Fruit fly (Drosophila melanogaster): ENCODE data around the gene CG1316.

CG1316 gene

dm6 chr3L:4262384-4262783 lies 21.3 kb upstream of the CG1316 start, which contains the start of the genes CG11586 and VhaM9.7-a (continued):
- TF ChIP-seq CG13775 (GFP tag; optimal IDR thresholded peaks at IDR 0.05) (peak; percentile 49), D19A (tag; optimal IDR thresholded peaks at IDR 0.05) (peak; percentile 23), dmrt11E (tag; optimal IDR thresholded peaks at IDR 0.05) (peak; percentile 8), CG14710 (tag; optimal IDR thresholded peaks at IDR 0.05) (peak; percentile 76), Myb (GFP tag; optimal IDR thresholded peaks at IDR 0.05) (peak; percentile 68), sug (tag; optimal IDR thresholded peaks at IDR 0.05) (peak; percentile 15), Bgb (GFP tag; IDR thresholded peaks at IDR 0.05; ENCODE audit: partially characterized antibody) (peak; percentile 63), CG13894 (tag; optimal IDR thresholded peaks at IDR 0.05) (no peak), stwl (tag; optimal IDR thresholded peaks at IDR 0.05) (peak; percentile 87), lilli (GFP tag; optimal IDR thresholded peaks at IDR 0.05) (peak; percentile 36), dpn (GFP tag; optimal IDR thresholded peaks at IDR 0.05) (peak in 1 of 2 experiments; percentile 14), knrl (GFP tag; IDR thresholded peaks at IDR 0.05; ENCODE audit: partially characterized antibody) (peak; percentile 69), CG18764 (GFP tag; optimal IDR thresholded peaks at IDR 0.05) (peak; percentile 2), Elba2 (GFP tag; optimal IDR thresholded peaks at IDR 0.05) (no peak), sc (optimal IDR thresholded peaks at IDR 0.05) (no peak), sc (GFP tag; optimal IDR thresholded peaks at IDR 0.05) (no peak), CG7928 (GFP tag; optimal IDR thresholded peaks at IDR 0.05) (peak; percentile 21), Jarid2 (GFP tag; optimal IDR thresholded peaks at IDR 0.05) (no peak), CG2678 (tag; optimal IDR thresholded peaks at IDR 0.05) (no peak), dysf (GFP tag; IDR thresholded peaks at IDR 0.05) (no peak), caup (GFP tag; optimal IDR thresholded peaks at IDR 0.05; ENCODE audit: severe bottlenecking) (no peak), Fer1 (GFP tag; optimal IDR thresholded peaks at IDR 0.05) (peak; percentile 10), Ets65A (GFP tag) (peak; percentile 82), Hr3 (GFP tag; optimal IDR thresholded peaks at IDR 0.05) (peak; percentile 8), CG34224 (GFP tag; IDR thresholded peaks at IDR 0.05; ENCODE audit: partially characterized antibody) (peak; percentile 71), CG31441 (GFP tag; IDR thresholded peaks at IDR 0.05) (0 out of 2 replicates have a peak, but pooled peaks have one; percentile 22), CG2712 (tag; optimal IDR thresholded peaks at IDR 0.05) (peak; percentile 40), CG11398 (GFP tag; optimal IDR thresholded peaks at IDR 0.05) (no peak), lbe (GFP tag; optimal IDR thresholded peaks at IDR 0.05) (peak; percentile 53), slbo (GFP tag; IDR thresholded peaks at IDR 0.05) (no peak), CG13624 (GFP tag; optimal IDR thresholded peaks at IDR 0.05) (peak; percentile 41), gem (tag; optimal IDR thresholded peaks at IDR 0.05) (peak; percentile 49), nerfin-2 (GFP tag; IDR thresholded peaks at IDR 0.05; ENCODE audit: partially characterized antibody) (no peak; the same call in 1 of the 2 replicates), CoRest (tag; optimal IDR thresholded peaks at IDR 0.05) (peak; percentile 36), CG14860 (GFP tag; IDR thresholded peaks at IDR 0.05; ENCODE audit: partially characterized antibody) (peak; percentile 71; the same call in 2 of the 3 replicates), dm (GFP tag; optimal IDR thresholded peaks at IDR 0.05) (peak; percentile 1), CG15073 (GFP tag; optimal IDR thresholded peaks at IDR 0.05) (no peak), CG10543 (GFP tag; optimal IDR thresholded peaks at IDR 0.05) (no peak), Eip74EF (GFP tag; optimal IDR thresholded peaks at IDR 0.05) (peak in 1 of 2 experiments; percentile 8), abd-A (tag; optimal IDR thresholded peaks at IDR 0.05) (peak; percentile 21), CrebB (tag; optimal IDR thresholded peaks at IDR 0.05) (no peak), CG17361 (GFP tag; IDR thresholded peaks at IDR 0.05) (peak; percentile 47; the same call in 1 of the 3 replicates), Med (GFP tag) (peak; percentile 55), CG2129 (GFP tag; IDR thresholded peaks at IDR 0.05; ENCODE audit: partially characterized antibody) (peak; percentile 37; the same call in 1 of the 2 replicates), hb (GFP tag; IDR thresholded peaks at IDR 0.05; ENCODE audit: partially characterized antibody) (0 out of 3 replicates have a peak, but pooled peaks have one; percentile 56), ac (GFP tag; optimal IDR thresholded peaks at IDR 0.05) (no peak), Chrac-16 (GFP tag; optimal IDR thresholded peaks at IDR 0.05) (peak; percentile 2), Six4 (GFP tag; optimal IDR thresholded peaks at IDR 0.05) (no peak), CG15514 (GFP tag; optimal IDR thresholded peaks at IDR 0.05) (peak; percentile 92)
